Fruit fly (Drosophila melanogaster) whole organism, embryonic: ENCODE data around the gene CG12009.

Experiments
- ATbp ChIP-seq: fragments of 200-800 bp; sonication (Bioruptor generic); optimal IDR thresholded peaks from 2 replicates; lab custom pipeline; 2017; ENCODE audit warnings: missing biosample characterization, mild to moderate bottlenecking, missing genetic modification characterization, missing genetic modification reagents
- CG17612 ChIP-seq: fragments of 200-800 bp; sonication (Bioruptor generic); IDR thresholded peaks from 2 replicates; pipeline ENCODE4 v1.3.6; 2022; ENCODE audit warnings: missing biosample characterization, missing genetic modification characterization
- CG31441 ChIP-seq: fragments of 200-800 bp; sonication (Bioruptor generic); IDR thresholded peaks from 2 replicates; pipeline ENCODE4 v1.3.6; 2022; ENCODE audit warnings: missing biosample characterization, missing genetic modification characterization
- Meics ChIP-seq: fragments of 200-800 bp; sonication (Bioruptor generic); optimal IDR thresholded peaks from 2 replicates; lab custom pipeline; 2017; ENCODE audit warnings: missing biosample characterization, mild to moderate bottlenecking, missing genetic modification characterization
- Opbp ChIP-seq: fragments of 200-800 bp; sonication (Bioruptor generic); IDR thresholded peaks from 3 replicates; pipeline ENCODE4 v1.3.6; 2022; ENCODE audit warnings: missing biosample characterization, missing genetic modification characterization; ENCODE audit not compliant: partially characterized antibody
- Sry-δ ChIP-seq: fragments of 200-800 bp; sonication (Bioruptor generic); optimal IDR thresholded peaks from 2 replicates; lab custom pipeline; 2016; ENCODE audit warnings: missing biosample characterization, missing genetic modification characterization
- bab2 ChIP-seq: fragments of 200-800 bp; sonication (Bioruptor generic); optimal IDR thresholded peaks from 2 replicates; lab custom pipeline; 2016; ENCODE audit warnings: missing biosample characterization, missing genetic modification characterization
- fd64A ChIP-seq: fragments of 200-800 bp; sonication (Bioruptor generic); optimal IDR thresholded peaks from 3 replicates; lab custom pipeline; 2018; ENCODE audit warnings: missing biosample characterization, mild to moderate bottlenecking, missing genetic modification characterization
- kay ChIP-seq: fragments of 200-800 bp; sonication (Bioruptor generic); optimal IDR thresholded peaks from 2 replicates; lab custom pipeline; 2016; ENCODE audit warnings: missing biosample characterization, missing genetic modification characterization
- pan ChIP-seq, 4 experiments: fragments of >200 bp in 3 of 4; fragments of 200-800 bp in 1 of 4; sonication (Bioruptor generic) in 1 of 4; optimal IDR thresholded peaks in 3 of 4; IDR thresholded peaks in 1 of 4; 2 replicates each; pipeline versions ENCODE4 v1.3.6 to Lab custom; 2017 to 2022; ENCODE audit warnings: missing biosample characterization in 2 of 4, missing genetic modification characterization in 2 of 4, mixed read lengths in 1 of 4
- schlank ChIP-seq: fragments of 200-800 bp; sonication (Bioruptor generic); optimal IDR thresholded peaks from 2 replicates; lab custom pipeline; 2018; ENCODE audit warnings: missing biosample characterization, mild to moderate bottlenecking, missing genetic modification characterization
- slp2 ChIP-seq: fragments of 200-800 bp; sonication (Bioruptor generic); optimal IDR thresholded peaks from 2 replicates; lab custom pipeline; 2016; ENCODE audit warnings: missing biosample characterization, missing genetic modification characterization
- twi ChIP-seq: fragments of 200-800 bp; optimal IDR thresholded peaks from 2 replicates; lab custom pipeline; 2019; ENCODE audit warnings: missing biosample characterization, mild to moderate bottlenecking, missing genetic modification characterization, moderate library complexity

dm6 chr3L:3337345-3337928 lies 46.2 kb downstream of the CG12009 start:
- TF ChIP-seq Opbp (GFP tag; lab: Robert Waterston, UW), result no peak
- TF ChIP-seq CG17612, result no peak
- no peak for TF ChIP-seq ATbp (GFP tag; lab: Kevin White, UChicago)
- no peak for TF ChIP-seq Sry-δ (GFP tag; lab: Kevin White, UChicago)
- TF ChIP-seq bab2, result no peak
- TF ChIP-seq slp2 (GFP tag; lab: Kevin White, UChicago), result no peak
- TF ChIP-seq kay, result no peak
- no peak for TF ChIP-seq twi
- TF ChIP-seq fd64A (GFP tag; lab: Kevin White, UChicago), result no peak
- no peak for TF ChIP-seq schlank (tag; lab: Kevin White, UChicago)
- no peak for TF ChIP-seq CG31441 (GFP tag; lab: Robert Waterston, UW)
- TF ChIP-seq Meics (GFP tag; lab: Kevin White, UChicago), result no peak
- no peak for TF ChIP-seq pan (optimal IDR thresholded peaks at IDR 0.05; lab: Kevin White, UChicago)
- TF ChIP-seq pan (GFP tag; optimal IDR thresholded peaks at IDR 0.05 in 1 of 2, IDR thresholded peaks at IDR 0.05 in 1 of 2), result no peak
